Fruit fly (Drosophila melanogaster) whole organism, adult: ENCODE data around the gene grp.
A peak's percentile ranks its signal among the peaks of the same experiment; 100 is the strongest.

ENCODE experiments used
- CG11617 ChIP-seq: fragments of 200-800 bp; sonication (Bioruptor generic); optimal IDR thresholded peaks from 2 replicates; lab custom pipeline; 2017; ENCODE audit warnings: mild to moderate bottlenecking, missing biosample characterization, missing genetic modification reagents, missing genetic modification characterization
- CG12768 ChIP-seq: fragments of 200-800 bp; sonication (Bioruptor generic); optimal IDR thresholded peaks from 2 replicates; lab custom pipeline; 2017; ENCODE audit warnings: missing biosample characterization, missing genetic modification characterization, mild to moderate bottlenecking, moderate library complexity, missing genetic modification reagents
- CG1620 ChIP-seq: fragments of 200-800 bp; sonication (Bioruptor generic); optimal IDR thresholded peaks from 2 replicates; lab custom pipeline; 2016; ENCODE audit warnings: missing biosample characterization, missing genetic modification characterization
- CG33017 ChIP-seq: fragments of 200-800 bp; sonication (Bioruptor generic); optimal IDR thresholded peaks from 2 replicates; lab custom pipeline; 2018; ENCODE audit warnings: missing biosample characterization, mild to moderate bottlenecking, missing genetic modification characterization, moderate library complexity
- CG7045 ChIP-seq: fragments of 200-800 bp; sonication (Bioruptor generic); optimal IDR thresholded peaks from 2 replicates; lab custom pipeline; 2017; ENCODE audit warnings: missing biosample characterization, mild to moderate bottlenecking, missing genetic modification characterization
- Clk ChIP-seq: fragments of 200-800 bp; sonication (Bioruptor generic); optimal IDR thresholded peaks from 2 replicates; lab custom pipeline; 2017; ENCODE audit warnings: missing biosample characterization, missing genetic modification characterization
- cic ChIP-seq: fragments of 200-800 bp; sonication (Bioruptor generic); optimal IDR thresholded peaks from 2 replicates; lab custom pipeline; 2017; ENCODE audit warnings: missing biosample characterization, mild to moderate bottlenecking, missing genetic modification characterization, moderate library complexity
- kay ChIP-seq: fragments of 200-800 bp; sonication (Bioruptor generic); peaks from one replicate; lab custom pipeline; 2016; ENCODE audit warnings: missing biosample characterization, missing genetic modification characterization, borderline replicate concordance
- ovo ChIP-seq: fragments of 200-800 bp; sonication (Bioruptor generic); optimal IDR thresholded peaks from 2 replicates; lab custom pipeline; 2016; ENCODE audit warnings: missing biosample characterization, missing genetic modification characterization
- tj ChIP-seq: fragments of 200-800 bp; sonication (Bioruptor generic); optimal IDR thresholded peaks from 3 replicates; lab custom pipeline; 2017; ENCODE audit warnings: missing biosample characterization, mild to moderate bottlenecking, missing genetic modification characterization, moderate library complexity

- TF ChIP-seq CG7045 (GFP tag; lab: Kevin White, UChicago) (no peak), CG12768 (no peak), CG33017 (tag; lab: Kevin White, UChicago) (peak; percentile 27), CG1620 (peak; percentile 47), tj (GFP tag; lab: Kevin White, UChicago) (peak; percentile 52), CG11617 (peak; percentile 58), kay (GFP tag; lab: Kevin White, UChicago) (peak; percentile 69), cic (peak; percentile 73), ovo (peak; percentile 18), Clk (GFP tag; lab: Kevin White, UChicago) (no peak)
Measured at dm6 chr2L:16719643-16720515, 40.0 kb downstream of the grp start, which contains the start of gene Cyt-c-p.
